Worm (Caenorhabditis elegans) whole organism, young adult: ENCODE measurements around the gene T28A8.6.

Experiments
- Y67H2A.10 ChIP-seq: fragments of 200-800 bp; sonication (Bioruptor generic); conservative IDR thresholded peaks from 2 replicates; pipeline ENCODE4 v1.3.6; 2022; ENCODE audit warnings: missing genetic modification reagents, missing genetic modification characterization, missing compliant biosample characterization
- Y79H2A.3 ChIP-seq: fragments of 200-800 bp; sonication (Bioruptor generic); conservative IDR thresholded peaks from 2 replicates; pipeline ENCODE4 v1.3.6; 2022; ENCODE audit warnings: missing genetic modification reagents, missing genetic modification characterization, missing compliant biosample characterization
- ceh-58 ChIP-seq: fragments of 200-800 bp; sonication (Bioruptor generic); IDR thresholded peaks from 2 replicates; pipeline ENCODE4 v1.3.6; 2022; ENCODE audit warnings: missing genetic modification characterization, missing compliant biosample characterization
- ceh-91 ChIP-seq: fragments of 200-800 bp; sonication (Bioruptor generic); IDR thresholded peaks from 2 replicates; pipeline ENCODE4 v1.3.6; 2022; ENCODE audit warnings: missing genetic modification reagents, missing genetic modification characterization, missing compliant biosample characterization
- dox-1 ChIP-seq: fragments of 200-800 bp; sonication (Bioruptor generic); IDR thresholded peaks from 2 replicates; pipeline ENCODE4 v1.3.6; 2022; ENCODE audit warnings: missing genetic modification reagents, missing genetic modification characterization, missing compliant biosample characterization
- hsf-1 ChIP-seq: fragments of 200-800 bp; sonication (Bioruptor generic); IDR thresholded peaks from 2 replicates; pipeline ENCODE4 v1.3.6; 2022; ENCODE audit warnings: missing genetic modification reagents, missing genetic modification characterization, missing compliant biosample characterization
- nfya-2 ChIP-seq: fragments of 200-800 bp; sonication (Bioruptor generic); IDR thresholded peaks from 2 replicates; pipeline ENCODE4 v1.3.6; 2022; ENCODE audit warnings: missing genetic modification reagents, missing genetic modification characterization, missing compliant biosample characterization
- nhr-179 ChIP-seq: sonication (generic microtip); optimal IDR thresholded peaks from 2 replicates; lab custom pipeline; 2016; ENCODE audit warnings: mild to moderate bottlenecking, missing genetic modification characterization, missing compliant biosample characterization
- snpc-4 ChIP-seq, 5 experiments: fragments of 150-350 bp in 1 of 5; sonication (generic microtip) in 4 of 5; optimal IDR thresholded peaks; 2 replicates each; lab custom pipeline; 2014 to 2018; ENCODE audit warnings: missing genetic modification characterization in 5 of 5, missing biosample characterization in 3 of 5, antibody characterized with exemption in 2 of 5, mild to moderate bottlenecking in 2 of 5, missing compliant biosample characterization in 2 of 5, missing genotype in 2 of 5, moderate library complexity in 2 of 5, missing genetic modification reagents in 1 of 5
- unc-62 ChIP-seq: fragments of 150-350 bp; optimal IDR thresholded peaks from 2 replicates; lab custom pipeline; 2014; ENCODE audit warnings: missing biosample characterization, missing genetic modification reagents, missing genetic modification characterization

DNA sequence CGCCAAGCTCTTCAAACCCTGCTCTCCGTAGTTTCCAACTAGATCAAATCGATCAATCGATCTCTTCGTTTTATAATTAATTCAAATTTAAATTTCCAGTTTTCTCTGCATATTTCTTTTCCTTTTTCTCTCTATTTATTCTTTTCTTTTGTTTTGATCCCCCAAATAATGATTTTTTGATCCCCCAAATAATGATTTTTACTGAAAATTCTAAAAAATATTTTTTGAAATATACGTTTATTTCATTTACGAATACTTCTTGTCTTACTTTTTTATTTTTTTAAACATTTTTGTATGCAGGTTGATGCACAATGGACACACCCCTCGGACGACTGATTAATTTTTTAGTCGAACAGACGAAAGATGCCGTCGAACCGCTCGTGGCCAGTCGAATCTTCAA lies 4.4 kb downstream of the T28A8.6 start, which contains the start of gene T28A8.4:
- TF ChIP-seq Y79H2A.3 (no peak), hsf-1 (no peak), ceh-91 (GFP tag; lab: Robert Waterston, UW) (no peak), snpc-4 (GFP tag; optimal IDR thresholded peaks at IDR 0.05; lab: Kevin White, UChicago) (no peak), snpc-4 (tag; optimal IDR thresholded peaks at IDR 0.05; lab: Kevin White, UChicago) (no peak), nfya-2 (no peak), nhr-179 (no peak), dox-1 (GFP tag; lab: Robert Waterston, UW) (no peak), Y67H2A.10 (GFP tag; lab: Robert Waterston, UW) (no peak), unc-62 (GFP tag; lab: Kevin White, UChicago) (no peak), ceh-58 (GFP tag; lab: Robert Waterston, UW) (no peak)
